Worm (Caenorhabditis elegans): ENCODE results near the gene ins-13.

ins-13 gene

DNA sequence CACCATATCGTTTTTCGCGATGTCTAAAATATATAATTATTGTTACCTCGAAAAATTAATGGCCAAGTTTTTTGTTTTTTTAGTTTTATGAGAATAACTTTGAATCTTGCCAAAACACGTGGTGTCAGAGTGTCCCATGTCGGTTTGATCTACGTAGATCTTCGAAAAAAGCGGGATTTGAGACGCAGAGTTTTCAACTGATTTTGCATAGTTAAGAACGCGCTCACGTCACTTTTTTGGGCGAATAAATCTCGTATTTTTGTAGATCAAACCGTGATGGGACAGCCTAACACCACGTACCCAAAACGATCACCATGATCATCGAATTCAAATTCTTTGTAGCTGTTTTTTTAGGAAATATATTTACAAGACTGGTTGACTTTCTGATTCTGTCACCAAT lies 47.1 kb downstream of the ins-13 start:
- no peak for TF ChIP-seq C38D4.7 (GFP tag; optimal IDR thresholded peaks at IDR 0.05)
- TF ChIP-seq fkh-10 (GFP tag; optimal IDR thresholded peaks at IDR 0.05): no peak
- TF ChIP-seq hlh-8 (tag; optimal IDR thresholded peaks at IDR 0.05): no peak
- TF ChIP-seq hlh-30 (tag; optimal IDR thresholded peaks at IDR 0.05; ENCODE audit: insufficient read depth): no peak
- no peak for TF ChIP-seq elt-2 (tag; optimal IDR thresholded peaks at IDR 0.05)
- no peak for TF ChIP-seq pag-3 (tag; optimal IDR thresholded peaks at IDR 0.05; ENCODE audit: borderline replicate concordance)
- no peak for TF ChIP-seq eyg-1 (tag; optimal IDR thresholded peaks at IDR 0.05)
- no peak for TF ChIP-seq ceh-34 (tag; optimal IDR thresholded peaks at IDR 0.05)
- no peak for TF ChIP-seq ztf-16 (tag; optimal IDR thresholded peaks at IDR 0.05)
- no peak for TF ChIP-seq ceh-18 (tag; optimal IDR thresholded peaks at IDR 0.05)
- no peak for TF ChIP-seq fkh-6 (tag; optimal IDR thresholded peaks at IDR 0.05)
- TF ChIP-seq F13H6.1 (tag; optimal IDR thresholded peaks at IDR 0.05): no peak
- TF ChIP-seq nhr-232 (tag; optimal IDR thresholded peaks at IDR 0.05): no peak

DNA sequence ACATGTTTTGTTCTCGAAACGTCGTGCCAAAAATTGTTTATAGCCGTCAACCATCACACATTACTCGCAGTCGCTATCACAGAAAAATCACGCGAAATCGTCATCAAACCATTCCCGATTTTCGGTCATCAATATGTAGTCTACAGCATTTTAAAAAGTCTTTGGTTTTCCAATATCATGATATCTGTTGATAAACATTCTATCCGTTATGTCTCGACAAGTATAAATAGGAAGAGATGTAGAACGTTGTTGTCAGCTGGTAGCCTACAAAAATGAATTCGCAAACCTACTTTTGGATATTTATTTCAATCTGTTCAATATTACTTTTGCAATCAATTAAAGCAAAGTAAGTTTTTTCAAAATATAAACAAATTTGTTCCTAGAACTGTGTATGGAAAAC lies 48.3 kb downstream of the ins-13 start, which contains the start of gene F12A10.1:
Gene F12A10.1, plus strand, starts transcription at position 166 of the 400 bp plus-strand sequence.
- TF ChIP-seq ceh-14 (tag; optimal IDR thresholded peaks at IDR 0.05) (no peak), ets-4 (tag; optimal IDR thresholded peaks at IDR 0.05) (no peak), unc-42 (tag; optimal IDR thresholded peaks at IDR 0.05) (no peak), che-1 (tag; optimal IDR thresholded peaks at IDR 0.05) (no peak), ztf-16 (tag; optimal IDR thresholded peaks at IDR 0.05) (no peak), ref-2 (tag; optimal IDR thresholded peaks at IDR 0.05) (no peak), pha-4 (tag; optimal IDR thresholded peaks at IDR 0.05) (no peak), pat-9 (tag; optimal IDR thresholded peaks at IDR 0.05) (no peak), odd-2 (tag; optimal IDR thresholded peaks at IDR 0.05) (no peak), madf-2 (tag; optimal IDR thresholded peaks at IDR 0.05) (no peak), hlh-15 (tag; optimal IDR thresholded peaks at IDR 0.05) (no peak), ceh-19 (GFP tag; optimal IDR thresholded peaks at IDR 0.05) (no peak)
